Fruit fly (Drosophila melanogaster) whole organism, embryonic: ENCODE results near the gene CG2608.

Experiments used
- CG10654 ChIP-seq: fragments of 200-800 bp; sonication (Bioruptor generic); optimal IDR thresholded peaks from 2 replicates; lab custom pipeline; 2016; ENCODE audit warnings: missing biosample characterization, missing genetic modification characterization
- CG11247 ChIP-seq: fragments of 200-800 bp; sonication (Bioruptor generic); IDR thresholded peaks from 2 replicates; pipeline ENCODE4 v1.3.6; 2022; ENCODE audit warnings: missing biosample characterization, missing genetic modification characterization
- CG12769 ChIP-seq: fragments of 200-800 bp; sonication (Bioruptor generic); optimal IDR thresholded peaks from 2 replicates; lab custom pipeline; 2019; ENCODE audit warnings: missing biosample characterization, mild to moderate bottlenecking, missing genetic modification characterization, moderate library complexity
- CG15479 ChIP-seq: fragments of 200-800 bp; sonication (Bioruptor generic); optimal IDR thresholded peaks from 3 replicates; lab custom pipeline; 2019; ENCODE audit warnings: missing biosample characterization, mild to moderate bottlenecking, missing genetic modification characterization, moderate library complexity
- CG18011 ChIP-seq: fragments of 200-800 bp; sonication (Bioruptor generic); optimal IDR thresholded peaks from 2 replicates; lab custom pipeline; 2017; ENCODE audit warnings: missing biosample characterization, missing genetic modification characterization, mild to moderate bottlenecking, moderate library complexity, missing genotype
- CG32532 ChIP-seq: fragments of 200-800 bp; sonication (Bioruptor generic); IDR thresholded peaks from 2 replicates; pipeline ENCODE4 v1.3.6; 2022; ENCODE audit warnings: missing biosample characterization, missing genetic modification characterization
- HLH3B ChIP-seq: fragments of 200-800 bp; sonication (Bioruptor generic); IDR thresholded peaks from 2 replicates; pipeline ENCODE4 v1.3.6; 2022; ENCODE audit warnings: missing biosample characterization, missing genetic modification characterization
- Ptx1 ChIP-seq: fragments of 200-800 bp; sonication (Bioruptor generic); IDR thresholded peaks from 2 replicates; pipeline ENCODE4 v1.3.6; 2022; ENCODE audit warnings: missing biosample characterization, missing genetic modification characterization
- Scr ChIP-seq: fragments of 200-800 bp; sonication (Bioruptor generic); IDR thresholded peaks from 2 replicates; pipeline ENCODE4 v1.3.6; 2022; ENCODE audit warnings: missing biosample characterization, missing genetic modification characterization; ENCODE audit not compliant: partially characterized antibody
- chm ChIP-seq: fragments of 200-800 bp; sonication (Bioruptor generic); IDR thresholded peaks from 2 replicates; pipeline ENCODE4 v1.3.6; 2022; ENCODE audit warnings: missing biosample characterization, missing genetic modification characterization
- fu2 ChIP-seq: fragments of 200-800 bp; sonication (Bioruptor generic); optimal IDR thresholded peaks from 2 replicates; lab custom pipeline; 2016; ENCODE audit warnings: missing biosample characterization, missing genetic modification characterization
- hkb ChIP-seq, 2 experiments: fragments of 200-800 bp in 1 of 2; fragments of >200 bp in 1 of 2; sonication (Bioruptor generic) in 1 of 2; IDR thresholded peaks in 1 of 2; optimal IDR thresholded peaks in 1 of 2; 2 replicates each; pipeline versions ENCODE4 v1.3.6 to Lab custom; 2017 to 2022; ENCODE audit warnings: missing biosample characterization in 1 of 2, missing genetic modification characterization in 1 of 2
- kni ChIP-seq: fragments of 200-800 bp; sonication (Bioruptor generic); optimal IDR thresholded peaks from 3 replicates; lab custom pipeline; 2017; ENCODE audit warnings: mild to moderate bottlenecking, missing biosample characterization, missing genetic modification reagents, missing genetic modification characterization

dm6 chr2L:20649891-20650290 is 4.3 kb downstream of the CG2608 start, which contains the start of gene CG2611:
- TF ChIP-seq CG11247 (GFP tag; lab: Robert Waterston, UW) (peak; percentile 39; the same call in 1 of the 2 replicates), CG15479 (GFP tag; lab: Kevin White, UChicago) (no peak), hkb (optimal IDR thresholded peaks at IDR 0.05; lab: Kevin White, UChicago) (no peak), hkb (GFP tag; IDR thresholded peaks at IDR 0.05; lab: Robert Waterston, UW) (peak; percentile 47), fu2 (GFP tag; lab: Kevin White, UChicago) (peak; percentile 41), kni (GFP tag; lab: Kevin White, UChicago) (no peak), CG10654 (GFP tag; lab: Kevin White, UChicago) (peak; percentile 44), Ptx1 (GFP tag; lab: Robert Waterston, UW) (peak; percentile 58), CG18011 (GFP tag; lab: Kevin White, UChicago) (peak; percentile 16), CG32532 (GFP tag; lab: Robert Waterston, UW) (peak; percentile 60), Scr (GFP tag; lab: Robert Waterston, UW) (0 out of 2 replicates have a peak, but pooled peaks have one; percentile 35), HLH3B (GFP tag; lab: Robert Waterston, UW) (0 out of 2 replicates have a peak, but pooled peaks have one; percentile 29), CG12769 (tag; lab: Kevin White, UChicago) (no peak), chm (peak; percentile 9; the same call in 1 of the 2 replicates)
